Fruit fly (Drosophila melanogaster): ENCODE results near the gene cib.
A peak's percentile ranks its signal among the peaks of the same experiment; 100 is the strongest.

Gene cib

DNA sequence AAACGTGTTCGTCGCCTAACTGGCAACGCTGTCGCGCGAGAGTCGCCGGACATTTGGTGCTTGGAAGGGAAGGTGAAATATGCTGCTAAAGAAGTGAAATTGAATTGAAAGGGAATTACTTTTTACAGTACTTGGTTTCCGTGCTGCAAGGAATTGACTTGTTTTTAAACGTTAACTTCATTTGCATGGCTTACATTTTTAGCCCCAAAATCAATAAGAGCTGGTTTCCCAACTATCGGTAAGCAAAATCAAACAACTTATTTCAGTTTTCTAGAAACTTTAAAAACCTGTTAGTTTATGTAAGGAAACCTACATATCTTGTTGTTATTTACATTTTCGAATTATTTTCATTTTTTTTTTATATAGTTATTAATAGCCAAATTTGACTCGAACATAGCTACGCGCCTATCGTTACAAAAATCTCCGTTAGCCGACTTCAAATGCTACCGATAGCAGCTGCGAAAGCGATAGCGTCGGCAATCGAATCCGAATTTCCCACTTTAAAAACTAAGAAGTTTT lies 7.8 kb downstream of the cib start, which contains the start of the genes dgt4 and Nsun2 (continued):
- no peak for TF ChIP-seq pb (GFP tag; optimal IDR thresholded peaks at IDR 0.05)
- no peak for TF ChIP-seq crol (GFP tag; IDR thresholded peaks at IDR 0.05)
- TF ChIP-seq ab (GFP tag; optimal IDR thresholded peaks at IDR 0.05) = no peak
- no peak for TF ChIP-seq CG34376 (GFP tag; optimal IDR thresholded peaks at IDR 0.05)
- TF ChIP-seq CG6254 (GFP tag; optimal IDR thresholded peaks at IDR 0.05) = no peak
- TF ChIP-seq Rfx (GFP tag; IDR thresholded peaks at IDR 0.05) = no peak
- no peak for TF ChIP-seq slp2 (GFP tag; optimal IDR thresholded peaks at IDR 0.05)
- no peak for TF ChIP-seq Awh (GFP tag; IDR thresholded peaks at IDR 0.05)
- TF ChIP-seq slou (GFP tag; optimal IDR thresholded peaks at IDR 0.05) = no peak
- TF ChIP-seq Oli (tag; optimal IDR thresholded peaks at IDR 0.05) = no peak
- TF ChIP-seq CG5245 (GFP tag; optimal IDR thresholded peaks at IDR 0.05) = no peak
- no peak for TF ChIP-seq CG11093 (GFP tag; IDR thresholded peaks at IDR 0.05)
- TF ChIP-seq chinmo (GFP tag; IDR thresholded peaks at IDR 0.05; ENCODE audit: partially characterized antibody) = 0 out of 4 replicates have a peak, but pooled peaks have one; percentile 9
- TF ChIP-seq CG14667 (GFP tag; IDR thresholded peaks at IDR 0.05) = no peak
- TF ChIP-seq CG17328 (GFP tag; IDR thresholded peaks at IDR 0.05) = no peak
- TF ChIP-seq Pdp1 (GFP tag; optimal IDR thresholded peaks at IDR 0.05) = no peak
- no peak for TF ChIP-seq CG32767 (GFP tag; IDR thresholded peaks at IDR 0.05)
- no peak for TF ChIP-seq gce (GFP tag; IDR thresholded peaks at IDR 0.05)
- no peak for TF ChIP-seq peb (GFP tag; IDR thresholded peaks at IDR 0.05)
- no peak for TF ChIP-seq CG11504 (tag; optimal IDR thresholded peaks at IDR 0.05)
- no peak for TF ChIP-seq CG17186 (GFP tag; optimal IDR thresholded peaks at IDR 0.05)
- TF ChIP-seq so (GFP tag; IDR thresholded peaks at IDR 0.05) = no peak
- no peak for TF ChIP-seq dati (GFP tag; IDR thresholded peaks at IDR 0.05)
- TF ChIP-seq CG1529 (GFP tag; optimal IDR thresholded peaks at IDR 0.05) = no peak
- TF ChIP-seq HLHmδ (GFP tag; optimal IDR thresholded peaks at IDR 0.05) = no peak
- TF ChIP-seq her (GFP tag; optimal IDR thresholded peaks at IDR 0.05) = no peak
- TF ChIP-seq ken (GFP tag; IDR thresholded peaks at IDR 0.05) = no peak
- no peak for TF ChIP-seq chm (GFP tag; IDR thresholded peaks at IDR 0.05)
- no peak for TF ChIP-seq CG7987 (GFP tag; optimal IDR thresholded peaks at IDR 0.05)
- no peak for TF ChIP-seq CG16863 (GFP tag; optimal IDR thresholded peaks at IDR 0.05)
- TF ChIP-seq CG13894 (tag; optimal IDR thresholded peaks at IDR 0.05) = no peak
- no peak for TF ChIP-seq nau (GFP tag; optimal IDR thresholded peaks at IDR 0.05)
- no peak for TF ChIP-seq Side (GFP tag; optimal IDR thresholded peaks at IDR 0.05)
- no peak for TF ChIP-seq Stat92E (GFP tag; optimal IDR thresholded peaks at IDR 0.05)
- TF ChIP-seq HLH54F (GFP tag; optimal IDR thresholded peaks at IDR 0.05) = peak; percentile 14
- TF ChIP-seq ERR (GFP tag; optimal IDR thresholded peaks at IDR 0.05) = no peak
- TF ChIP-seq CG4404 (GFP tag; IDR thresholded peaks at IDR 0.05) = no peak
- no peak for TF ChIP-seq CG17359 (tag; optimal IDR thresholded peaks at IDR 0.05)
- TF ChIP-seq CG15011 (GFP tag; optimal IDR thresholded peaks at IDR 0.05) = no peak
- no peak for TF ChIP-seq Kr (GFP tag; optimal IDR thresholded peaks at IDR 0.05)
- TF ChIP-seq CG5953 (GFP tag; IDR thresholded peaks at IDR 0.05) = no peak
